Fruit fly (Drosophila melanogaster) whole organism, prepupa: ENCODE measurements around the gene CG42264.

Source experiments
- Blimp-1 ChIP-seq: fragments of 200-800 bp; sonication (Bioruptor generic); optimal IDR thresholded peaks from 3 replicates; lab custom pipeline; 2017; ENCODE audit warnings: missing biosample characterization, missing genetic modification characterization, mild to moderate bottlenecking, moderate library complexity, missing genetic modification reagents
- CG11294 ChIP-seq: fragments of 200-800 bp; sonication (Bioruptor generic); IDR thresholded peaks from 2 replicates; pipeline ENCODE4 v1.3.6; 2022; ENCODE audit warnings: missing biosample characterization, missing genetic modification characterization
- CG11762 ChIP-seq: fragments of 200-800 bp; sonication (Bioruptor generic); optimal IDR thresholded peaks from 3 replicates; lab custom pipeline; 2016; ENCODE audit warnings: missing biosample characterization, missing genetic modification characterization; ENCODE audit not compliant: insufficient read depth
- CG11902 ChIP-seq: fragments of 200-800 bp; sonication (Bioruptor generic); optimal IDR thresholded peaks from 3 replicates; lab custom pipeline; 2016; ENCODE audit warnings: missing biosample characterization, missing genetic modification characterization
- CG1621 ChIP-seq: fragments of 200-800 bp; sonication (Bioruptor generic); optimal IDR thresholded peaks from 3 replicates; lab custom pipeline; 2018; ENCODE audit warnings: missing biosample characterization, mild to moderate bottlenecking, missing genetic modification characterization
- CG16779 ChIP-seq: fragments of 200-800 bp; sonication (Bioruptor generic); optimal IDR thresholded peaks from 3 replicates; lab custom pipeline; 2017; ENCODE audit warnings: missing biosample characterization, mild to moderate bottlenecking, missing genetic modification characterization
- CG3032 ChIP-seq: fragments of 200-800 bp; optimal IDR thresholded peaks from 2 replicates; lab custom pipeline; 2019; ENCODE audit warnings: missing biosample characterization, mild to moderate bottlenecking, missing genetic modification characterization, moderate library complexity
- CG31627 ChIP-seq: fragments of 200-800 bp; sonication (Bioruptor generic); optimal IDR thresholded peaks from 3 replicates; lab custom pipeline; 2016; ENCODE audit warnings: missing biosample characterization, missing genetic modification characterization
- CG32006 ChIP-seq: fragments of 200-800 bp; sonication (Bioruptor generic); optimal IDR thresholded peaks from 3 replicates; lab custom pipeline; 2017; ENCODE audit warnings: missing biosample characterization, mild to moderate bottlenecking, missing genetic modification characterization
- CG34406 ChIP-seq: fragments of 200-800 bp; sonication (Bioruptor generic); optimal IDR thresholded peaks from 3 replicates; lab custom pipeline; 2016; ENCODE audit warnings: missing biosample characterization, missing genetic modification characterization
- CG3919 ChIP-seq: fragments of 200-800 bp; sonication (Bioruptor generic); optimal IDR thresholded peaks from 3 replicates; lab custom pipeline; 2016; ENCODE audit warnings: missing biosample characterization, missing genetic modification characterization
- CG6163 ChIP-seq: fragments of 200-800 bp; sonication (Bioruptor generic); IDR thresholded peaks from 3 replicates; pipeline ENCODE4 v1.3.6; 2022; ENCODE audit warnings: missing biosample characterization, missing genetic modification characterization
- CG6276 ChIP-seq: fragments of 200-800 bp; sonication (Bioruptor generic); optimal IDR thresholded peaks from 2 replicates; lab custom pipeline; 2017; ENCODE audit warnings: missing biosample characterization, mild to moderate bottlenecking, missing genetic modification characterization
- CG6792 ChIP-seq: fragments of 200-800 bp; sonication (Bioruptor generic); optimal IDR thresholded peaks from 3 replicates; lab custom pipeline; 2016; ENCODE audit warnings: missing biosample characterization, missing genetic modification characterization
- CG6808 ChIP-seq: fragments of 200-800 bp; sonication (Bioruptor generic); optimal IDR thresholded peaks from 3 replicates; lab custom pipeline; 2017; ENCODE audit warnings: missing biosample characterization, missing genetic modification characterization, mild to moderate bottlenecking, moderate library complexity, missing genetic modification reagents
- CG7368 ChIP-seq: fragments of 200-800 bp; sonication (Bioruptor generic); optimal IDR thresholded peaks from 3 replicates; lab custom pipeline; 2016; ENCODE audit warnings: missing biosample characterization, missing genetic modification characterization
- CG8119 ChIP-seq: fragments of 200-800 bp; sonication (Bioruptor generic); IDR thresholded peaks from 3 replicates; pipeline ENCODE4 v1.3.6; 2022; ENCODE audit warnings: missing biosample characterization, missing genetic modification characterization
- CG8319 ChIP-seq: fragments of 200-800 bp; sonication (Bioruptor generic); optimal IDR thresholded peaks from 3 replicates; lab custom pipeline; 2016; ENCODE audit warnings: missing biosample characterization, missing genetic modification characterization
- CG9139 ChIP-seq: fragments of 200-800 bp; sonication (Bioruptor generic); optimal IDR thresholded peaks from 3 replicates; lab custom pipeline; 2017; ENCODE audit warnings: missing biosample characterization, mild to moderate bottlenecking, missing genetic modification characterization
- Eip75B ChIP-seq: fragments of 200-800 bp; sonication (Bioruptor generic); optimal IDR thresholded peaks from 3 replicates; lab custom pipeline; 2016; ENCODE audit warnings: missing biosample characterization, missing genetic modification characterization
- Eip78C ChIP-seq: fragments of 200-800 bp; sonication (Bioruptor generic); peaks from one replicate; lab custom pipeline; 2016; ENCODE audit warnings: missing biosample characterization, missing genetic modification characterization
- Eip93F ChIP-seq: fragments of 200-800 bp; sonication (Bioruptor generic); optimal IDR thresholded peaks from 2 replicates; lab custom pipeline; 2016; ENCODE audit warnings: missing biosample characterization, mild to moderate bottlenecking, missing genetic modification characterization
- Ets21C ChIP-seq: fragments of 200-800 bp; sonication (Bioruptor generic); optimal IDR thresholded peaks from 3 replicates; lab custom pipeline; 2016; ENCODE audit warnings: missing biosample characterization, missing genetic modification characterization
- Gug ChIP-seq: fragments of 200-800 bp; sonication (Bioruptor generic); IDR thresholded peaks from 2 replicates; pipeline ENCODE4 v1.3.6; 2022; ENCODE audit warnings: missing biosample characterization, missing genetic modification characterization
- Hr38 ChIP-seq: sonication (Bioruptor generic); optimal IDR thresholded peaks from 2 replicates; lab custom pipeline; 2016; ENCODE audit warnings: missing biosample characterization, missing genetic modification characterization
- Hr39 ChIP-seq: fragments of 200-800 bp; sonication (Bioruptor generic); optimal IDR thresholded peaks from 2 replicates; lab custom pipeline; 2016; ENCODE audit warnings: missing biosample characterization, missing genetic modification characterization
- Hr4 ChIP-seq: fragments of 200-800 bp; sonication (Bioruptor generic); optimal IDR thresholded peaks from 3 replicates; lab custom pipeline; 2016; ENCODE audit warnings: missing biosample characterization, missing genetic modification characterization
- Lpt ChIP-seq: fragments of 200-800 bp; sonication (Bioruptor generic); optimal IDR thresholded peaks from 3 replicates; lab custom pipeline; 2016; ENCODE audit warnings: missing biosample characterization, missing genetic modification characterization
- OdsH ChIP-seq: fragments of 200-800 bp; sonication (Bioruptor generic); optimal IDR thresholded peaks from 3 replicates; lab custom pipeline; 2016; ENCODE audit warnings: missing biosample characterization, missing genetic modification characterization
- Smox ChIP-seq: fragments of 200-800 bp; sonication (Bioruptor generic); optimal IDR thresholded peaks from 3 replicates; lab custom pipeline; 2016; ENCODE audit warnings: missing biosample characterization, missing genetic modification characterization
- Sox14 ChIP-seq: fragments of 200-800 bp; sonication (Bioruptor generic); optimal IDR thresholded peaks from 3 replicates; lab custom pipeline; 2016; ENCODE audit warnings: missing biosample characterization, missing genetic modification characterization
- Sox15 ChIP-seq: fragments of 200-800 bp; sonication (Bioruptor generic); optimal IDR thresholded peaks from 3 replicates; lab custom pipeline; 2016; ENCODE audit warnings: missing biosample characterization, missing genetic modification characterization
- achi ChIP-seq: fragments of 200-800 bp; sonication (Bioruptor generic); optimal IDR thresholded peaks from 3 replicates; lab custom pipeline; 2016; ENCODE audit warnings: missing biosample characterization, missing genetic modification characterization
- acj6 ChIP-seq: fragments of 200-800 bp; sonication (Bioruptor generic); optimal IDR thresholded peaks from 3 replicates; lab custom pipeline; 2016; ENCODE audit warnings: missing biosample characterization, missing genetic modification characterization
- cyc ChIP-seq: fragments of 200-800 bp; sonication (Bioruptor generic); optimal IDR thresholded peaks from 3 replicates; lab custom pipeline; 2016; ENCODE audit warnings: missing biosample characterization, missing genetic modification characterization
- dac ChIP-seq: fragments of 200-800 bp; sonication (Bioruptor generic); optimal IDR thresholded peaks from 2 replicates; lab custom pipeline; 2017; ENCODE audit warnings: missing biosample characterization, mild to moderate bottlenecking, missing genetic modification characterization
- dsx ChIP-seq: fragments of 200-800 bp; optimal IDR thresholded peaks from 3 replicates; lab custom pipeline; 2019; ENCODE audit warnings: missing biosample characterization, mild to moderate bottlenecking, missing genetic modification characterization, moderate library complexity; ENCODE audit not compliant: poor library complexity, severe bottlenecking
- eg ChIP-seq: fragments of 200-800 bp; sonication (Bioruptor generic); IDR thresholded peaks from 3 replicates; pipeline ENCODE4 v1.3.6; 2022; ENCODE audit warnings: missing biosample characterization, missing genetic modification characterization
- esn ChIP-seq: fragments of 200-800 bp; sonication (Bioruptor generic); optimal IDR thresholded peaks from 2 replicates; lab custom pipeline; 2016; ENCODE audit warnings: missing biosample characterization, mild to moderate bottlenecking, missing genetic modification characterization, moderate library complexity
- fd59A ChIP-seq: fragments of 200-800 bp; sonication (Bioruptor generic); optimal IDR thresholded peaks from 2 replicates; lab custom pipeline; 2017; ENCODE audit warnings: missing biosample characterization, mild to moderate bottlenecking, missing genetic modification characterization, missing genetic modification reagents
- fd85E ChIP-seq: fragments of 200-800 bp; sonication (Bioruptor generic); optimal IDR thresholded peaks from 3 replicates; lab custom pipeline; 2016; ENCODE audit warnings: missing biosample characterization, missing genetic modification characterization
- fkh ChIP-seq: fragments of 200-800 bp; sonication (Bioruptor generic); optimal IDR thresholded peaks from 3 replicates; lab custom pipeline; 2017; ENCODE audit warnings: missing biosample characterization, mild to moderate bottlenecking, missing genetic modification characterization, moderate library complexity
- lz ChIP-seq: fragments of 200-800 bp; sonication (Bioruptor generic); optimal IDR thresholded peaks from 3 replicates; lab custom pipeline; 2016; ENCODE audit warnings: missing biosample characterization, missing genetic modification characterization
- net ChIP-seq: fragments of 200-800 bp; sonication (Bioruptor generic); optimal IDR thresholded peaks from 3 replicates; lab custom pipeline; 2016; ENCODE audit warnings: missing biosample characterization, missing genetic modification characterization
- pdm3 ChIP-seq: fragments of 200-800 bp; sonication (Bioruptor generic); optimal IDR thresholded peaks from 3 replicates; lab custom pipeline; 2016; ENCODE audit warnings: missing biosample characterization, missing genetic modification characterization
- salr ChIP-seq, 2 experiments: fragments of 200-800 bp; sonication (Bioruptor generic); optimal IDR thresholded peaks; 3 replicates each; lab custom pipeline; 2016 to 2018; ENCODE audit warnings: missing biosample characterization in 2 of 2, missing genetic modification characterization in 2 of 2, mild to moderate bottlenecking in 1 of 2
- spab ChIP-seq: fragments of 200-800 bp; sonication (Bioruptor generic); optimal IDR thresholded peaks from 2 replicates; lab custom pipeline; 2017; ENCODE audit warnings: missing biosample characterization, mild to moderate bottlenecking, missing genetic modification characterization, missing genetic modification reagents
- ss ChIP-seq, 2 experiments: fragments of 200-800 bp; sonication (Bioruptor generic); optimal IDR thresholded peaks; 2 replicates in 1 of 2; 3 replicates in 1 of 2; lab custom pipeline; 2017 to 2018; ENCODE audit warnings: mild to moderate bottlenecking in 2 of 2, missing biosample characterization in 2 of 2, missing genetic modification characterization in 2 of 2, moderate library complexity in 1 of 2
- svp ChIP-seq: fragments of 200-800 bp; sonication (Bioruptor generic); peaks from one replicate; lab custom pipeline; 2016; ENCODE audit warnings: missing biosample characterization, missing genetic modification characterization
- topi ChIP-seq: fragments of 200-800 bp; sonication (Bioruptor generic); optimal IDR thresholded peaks from 3 replicates; lab custom pipeline; 2016; ENCODE audit warnings: missing biosample characterization, missing genetic modification characterization
- vri ChIP-seq: fragments of 200-800 bp; sonication (Bioruptor generic); optimal IDR thresholded peaks from 3 replicates; lab custom pipeline; 2016; ENCODE audit warnings: missing biosample characterization, mild to moderate bottlenecking, missing genetic modification characterization

The CG42264 gene

dm6 chrX:5776547-5776946, at the start of gene CG42264:
TSS of gene CG42264 (minus strand) at chrX:5776647.
- no peak for TF ChIP-seq CG31627 (GFP tag; lab: Kevin White, UChicago)

DNA sequence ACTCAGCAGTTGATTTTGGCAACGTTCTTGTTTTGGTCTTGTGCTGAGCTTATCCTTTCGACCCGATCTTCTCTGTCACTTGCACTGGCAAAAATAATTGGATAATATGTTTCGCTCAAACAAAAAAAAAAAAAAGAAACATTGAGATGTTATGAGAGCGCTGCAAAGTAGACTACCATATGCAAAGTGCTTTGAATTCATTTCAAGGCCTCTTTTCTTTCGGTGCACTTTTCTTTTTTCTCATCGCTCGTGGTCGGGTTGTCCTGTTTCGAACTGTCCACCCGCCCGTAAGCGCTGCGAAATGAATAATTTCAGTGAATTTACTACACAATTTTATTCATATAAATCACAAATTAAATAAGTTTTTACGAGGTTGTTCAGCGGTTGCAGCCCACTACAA, 43.5 kb upstream of the CG42264 start:
- TF ChIP-seq CG32006 (GFP tag; lab: Kevin White, UChicago) (no peak), dac (GFP tag; lab: Kevin White, UChicago) (no peak), spab (GFP tag; lab: Kevin White, UChicago) (no peak), CG3032 (tag; lab: Kevin White, UChicago) (no peak), CG6276 (GFP tag; lab: Kevin White, UChicago) (no peak), topi (peak; percentile 4), eg (no peak), CG31627 (GFP tag; lab: Kevin White, UChicago) (peak; percentile 5), fd85E (GFP tag; lab: Kevin White, UChicago) (no peak), Smox (GFP tag; lab: Kevin White, UChicago) (peak; percentile 8), Gug (GFP tag; lab: Robert Waterston, UW) (no peak), fd59A (GFP tag; lab: Kevin White, UChicago) (no peak), Sox14 (GFP tag; lab: Kevin White, UChicago) (no peak), CG16779 (no peak), CG8119 (GFP tag; lab: Robert Waterston, UW) (no peak), Hr38 (GFP tag; lab: Kevin White, UChicago) (no peak), CG6792 (GFP tag; lab: Kevin White, UChicago) (no peak), achi (GFP tag; lab: Kevin White, UChicago) (no peak), CG8319 (no peak), CG3919 (GFP tag; lab: Kevin White, UChicago) (no peak), Blimp-1 (GFP tag; lab: Kevin White, UChicago) (no peak), CG11294 (GFP tag; lab: Robert Waterston, UW) (no peak), Sox15 (GFP tag; lab: Kevin White, UChicago) (no peak), Eip93F (GFP tag; lab: Kevin White, UChicago) (no peak), Eip75B (no peak), cyc (GFP tag; lab: Kevin White, UChicago) (peak; percentile 36), Hr4 (no peak), salr (GFP tag; optimal IDR thresholded peaks at IDR 0.05; lab: Kevin White, UChicago) (no peak), Hr39 (GFP tag; lab: Kevin White, UChicago) (no peak), CG9139 (GFP tag; lab: Kevin White, UChicago) (no peak), esn (no peak), ss (GFP tag; optimal IDR thresholded peaks at IDR 0.05; lab: Kevin White, UChicago) (no peak), net (GFP tag; lab: Kevin White, UChicago) (no peak), vri (no peak), CG11902 (GFP tag; lab: Kevin White, UChicago) (no peak), dsx (GFP tag; lab: Kevin White, UChicago) (no peak), CG6808 (GFP tag; lab: Kevin White, UChicago) (no peak), CG1621 (tag; lab: Kevin White, UChicago) (no peak), Lpt (GFP tag; lab: Kevin White, UChicago) (no peak), CG6163 (GFP tag; lab: Robert Waterston, UW) (0 out of 3 replicates have a peak, but pooled peaks have one; percentile 44), CG7368 (GFP tag; lab: Kevin White, UChicago) (no peak), OdsH (GFP tag; lab: Kevin White, UChicago) (no peak), lz (GFP tag; lab: Kevin White, UChicago) (peak; percentile 18), CG11762 (GFP tag; lab: Kevin White, UChicago) (no peak), acj6 (no peak), Ets21C (GFP tag; lab: Kevin White, UChicago) (no peak), Eip78C (GFP tag; lab: Kevin White, UChicago) (peak; percentile 7), CG34406 (GFP tag; lab: Kevin White, UChicago) (no peak), svp (GFP tag; lab: Kevin White, UChicago) (peak; percentile 62), pdm3 (GFP tag; lab: Kevin White, UChicago) (no peak), fkh (GFP tag; lab: Kevin White, UChicago) (no peak)
